Fruit fly (Drosophila melanogaster) whole organism, embryonic: ENCODE results near the gene CCHa1.

Experiments used
- CG10431 ChIP-seq: fragments of 200-800 bp; sonication (Bioruptor generic); optimal IDR thresholded peaks from 3 replicates; lab custom pipeline; 2018; ENCODE audit warnings: missing biosample characterization, mild to moderate bottlenecking, missing genetic modification characterization
- CG1529 ChIP-seq: fragments of 200-800 bp; sonication (Bioruptor generic); optimal IDR thresholded peaks from 3 replicates; lab custom pipeline; 2018; ENCODE audit warnings: missing biosample characterization, missing genetic modification characterization
- CG6854 ChIP-seq: fragments of 200-800 bp; sonication (Bioruptor generic); optimal IDR thresholded peaks from 3 replicates; lab custom pipeline; 2017; ENCODE audit warnings: missing biosample characterization, mild to moderate bottlenecking, missing genetic modification characterization
- Hr39 ChIP-seq: fragments of >200 bp; optimal IDR thresholded peaks from 2 replicates; lab custom pipeline; 2017
- Lhr ChIP-seq: fragments of 200-800 bp; sonication (Bioruptor generic); optimal IDR thresholded peaks from 3 replicates; lab custom pipeline; 2017; ENCODE audit warnings: mild to moderate bottlenecking, missing biosample characterization, missing genetic modification reagents, missing genetic modification characterization
- Side ChIP-seq: fragments of 200-800 bp; sonication (Bioruptor generic); optimal IDR thresholded peaks from 2 replicates; lab custom pipeline; 2016; ENCODE audit warnings: missing biosample characterization, missing genetic modification characterization
- Tbp ChIP-seq: fragments of >200 bp; optimal IDR thresholded peaks from 2 replicates; lab custom pipeline; 2018; ENCODE audit warnings: missing biosample characterization, missing genetic modification characterization
- ase ChIP-seq: fragments of 200-800 bp; sonication (Bioruptor generic); IDR thresholded peaks from 3 replicates; pipeline ENCODE4 v1.3.6; 2022; ENCODE audit warnings: missing biosample characterization, missing genetic modification characterization
- dan ChIP-seq: fragments of 200-800 bp; sonication (Bioruptor generic); IDR thresholded peaks from 2 replicates; pipeline ENCODE4 v1.3.6; 2022; ENCODE audit warnings: missing biosample characterization, missing genetic modification characterization
- fd96Cb ChIP-seq: fragments of 200-800 bp; sonication (Bioruptor generic); optimal IDR thresholded peaks from 2 replicates; lab custom pipeline; 2018; ENCODE audit warnings: missing biosample characterization, mild to moderate bottlenecking, missing genetic modification characterization, moderate library complexity
- h ChIP-seq: fragments of >200 bp; optimal IDR thresholded peaks from 2 replicates; lab custom pipeline; 2017
- kah ChIP-seq: fragments of 200-800 bp; sonication (Bioruptor generic); optimal IDR thresholded peaks from 2 replicates; lab custom pipeline; 2018; ENCODE audit warnings: missing biosample characterization, mild to moderate bottlenecking, missing genetic modification characterization

dm6 chr3R:14088157-14088556, 8.5 kb downstream of the CCHa1 start:
- TF ChIP-seq CG6854 (GFP tag; lab: Kevin White, UChicago) (no peak), Hr39 (lab: Kevin White, UChicago) (no peak), h (no peak), Side (GFP tag; lab: Kevin White, UChicago) (no peak), dan (GFP tag; lab: Robert Waterston, UW) (no peak), fd96Cb (tag; lab: Kevin White, UChicago) (no peak), CG10431 (GFP tag; lab: Kevin White, UChicago) (no peak), Lhr (no peak), CG1529 (GFP tag; lab: Kevin White, UChicago) (no peak), kah (GFP tag; lab: Kevin White, UChicago) (no peak), ase (no peak), Tbp (GFP tag; lab: Kevin White, UChicago) (no peak)
